Fruit fly (Drosophila melanogaster) whole organism: ENCODE results near the gene CG6013.

Experiments used
- CG8478 ChIP-seq: fragments of >200 bp; optimal IDR thresholded peaks from 2 replicates; lab custom pipeline; 2018; ENCODE audit warnings: inconsistent platforms
- pan ChIP-seq: fragments of >200 bp; optimal IDR thresholded peaks from 2 replicates; lab custom pipeline; 2017

DNA sequence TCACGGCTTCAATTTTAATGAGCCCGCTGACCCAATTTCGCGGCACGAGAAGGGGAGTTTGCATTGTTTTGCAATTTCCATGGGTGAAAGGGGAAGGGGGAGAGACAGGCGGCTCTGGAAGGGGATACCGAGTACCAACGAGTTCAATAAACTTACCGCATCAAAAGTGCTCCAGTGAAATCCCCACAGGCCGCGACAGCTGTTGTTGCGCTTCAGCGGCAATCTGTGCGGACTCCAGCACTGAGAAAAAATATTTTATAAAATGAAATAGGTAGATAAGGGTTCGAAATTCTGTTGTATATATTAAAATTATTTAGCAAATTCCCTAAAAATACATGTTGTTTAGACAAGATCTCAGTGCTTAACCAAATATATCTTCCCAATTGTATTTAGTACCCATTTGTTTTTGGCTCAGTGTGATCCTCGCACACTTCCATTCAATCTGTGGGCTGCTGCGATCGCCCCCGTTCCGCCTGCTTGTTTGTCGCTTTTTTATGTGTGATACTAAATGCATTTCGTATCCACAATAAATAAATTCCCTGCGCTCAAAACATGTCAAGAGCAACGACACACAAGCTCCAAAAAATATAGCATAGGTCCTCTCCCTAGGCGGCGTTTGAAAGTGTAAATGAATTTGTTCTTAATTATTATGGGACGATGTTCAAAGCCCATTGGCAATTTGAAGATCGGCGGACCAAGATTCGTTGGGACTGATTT is 35.6 kb upstream of the CG6013 start:
- TF ChIP-seq CG8478 (lab: Kevin White, UChicago): no peak
- no peak for TF ChIP-seq pan (lab: Kevin White, UChicago)
